Worm (Caenorhabditis elegans): ENCODE data around the gene clec-158.

Gene clec-158

DNA sequence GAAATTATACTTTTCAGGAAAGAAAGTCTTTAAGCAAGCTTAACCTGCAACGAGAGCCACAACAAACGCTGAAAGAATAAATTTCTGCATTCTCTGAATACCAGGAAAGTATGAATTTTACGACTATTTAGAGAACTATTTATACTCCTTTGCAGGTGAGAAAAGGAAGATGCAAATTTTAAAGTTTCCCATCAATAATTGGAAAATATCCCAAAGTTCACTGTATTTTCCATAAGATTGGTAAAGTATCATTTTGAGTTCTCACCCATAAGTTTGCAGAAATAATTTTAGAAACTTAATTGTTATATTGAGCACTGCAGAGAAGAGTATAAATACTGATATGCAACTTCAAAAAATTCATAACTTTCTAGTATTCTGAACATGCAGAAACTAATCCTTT lies at the start of gene clec-158:
TSS of gene clec-158 (minus strand) at position 101 of the 400 bp plus-strand sequence.
- TF ChIP-seq C38D4.7 (GFP tag; optimal IDR thresholded peaks at IDR 0.05) (no peak), dve-1 (tag; optimal IDR thresholded peaks at IDR 0.05) (no peak), lin-11 (tag; optimal IDR thresholded peaks at IDR 0.05) (no peak), fkh-10 (GFP tag; optimal IDR thresholded peaks at IDR 0.05) (no peak), unc-3 (GFP tag; conservative IDR thresholded peaks at IDR 0.05) (no peak), unc-3 (tag; optimal IDR thresholded peaks at IDR 0.05) (no peak), pax-1 (tag; optimal IDR thresholded peaks at IDR 0.05) (no peak), pat-9 (tag; optimal IDR thresholded peaks at IDR 0.05) (no peak), tbx-2 (tag; optimal IDR thresholded peaks at IDR 0.05) (no peak), ceh-2 (tag; optimal IDR thresholded peaks at IDR 0.05) (no peak)

DNA sequence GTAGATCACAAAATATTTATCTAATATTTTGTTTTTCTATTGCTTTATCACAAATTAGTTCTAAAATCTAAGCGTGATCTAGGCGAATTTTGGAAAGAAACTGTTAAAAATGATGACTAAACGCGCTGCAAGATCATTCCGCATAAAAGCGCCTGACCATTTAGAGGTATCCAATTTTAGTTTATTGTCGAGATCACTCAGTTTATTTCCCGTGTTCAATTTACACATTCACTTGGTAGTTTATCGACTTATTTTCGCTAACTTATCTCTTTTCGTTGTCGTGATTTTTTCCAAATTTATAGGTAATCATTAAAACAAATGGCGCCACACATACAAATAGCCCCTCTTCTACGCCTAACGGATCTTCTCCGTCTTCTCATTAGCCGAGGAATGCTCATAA lies 47.0 kb upstream of the clec-158 start, which contains the start of gene T07E3.2:
TSS of gene T07E3.2 (plus strand) at position 301 of the 400 bp plus-strand sequence.
- TF ChIP-seq unc-3 (GFP tag; conservative IDR thresholded peaks at IDR 0.05) (no peak), unc-3 (tag; optimal IDR thresholded peaks at IDR 0.05) (no peak), hlh-13 (GFP tag; optimal IDR thresholded peaks at IDR 0.05) (no peak), T23F11.4 (GFP tag; optimal IDR thresholded peaks at IDR 0.05) (no peak), nhr-232 (tag; optimal IDR thresholded peaks at IDR 0.05) (no peak), ceh-31 (tag; optimal IDR thresholded peaks at IDR 0.05) (no peak), sox-2 (GFP tag; IDR thresholded peaks at IDR 0.05) (no peak), ref-2 (tag; optimal IDR thresholded peaks at IDR 0.05) (no peak), K02D7.2 (tag; optimal IDR thresholded peaks at IDR 0.05) (no peak), ceh-24 (tag; optimal IDR thresholded peaks at IDR 0.05) (no peak), ceh-48 (tag; optimal IDR thresholded peaks at IDR 0.05) (no peak), nhr-11 (tag; optimal IDR thresholded peaks at IDR 0.05) (no peak), ceh-9 (tag; optimal IDR thresholded peaks at IDR 0.05) (no peak), ceh-45 (GFP tag; IDR thresholded peaks at IDR 0.05) (no peak), fkh-6 (tag; optimal IDR thresholded peaks at IDR 0.05) (no peak), dve-1 (tag; optimal IDR thresholded peaks at IDR 0.05) (no peak), lim-6 (tag; optimal IDR thresholded peaks at IDR 0.05) (no peak), ceh-6 (GFP tag; optimal IDR thresholded peaks at IDR 0.05) (no peak), hlh-8 (tag; optimal IDR thresholded peaks at IDR 0.05) (no peak), hlh-6 (tag; optimal IDR thresholded peaks at IDR 0.05) (no peak), ceh-14 (tag; optimal IDR thresholded peaks at IDR 0.05) (no peak)

DNA sequence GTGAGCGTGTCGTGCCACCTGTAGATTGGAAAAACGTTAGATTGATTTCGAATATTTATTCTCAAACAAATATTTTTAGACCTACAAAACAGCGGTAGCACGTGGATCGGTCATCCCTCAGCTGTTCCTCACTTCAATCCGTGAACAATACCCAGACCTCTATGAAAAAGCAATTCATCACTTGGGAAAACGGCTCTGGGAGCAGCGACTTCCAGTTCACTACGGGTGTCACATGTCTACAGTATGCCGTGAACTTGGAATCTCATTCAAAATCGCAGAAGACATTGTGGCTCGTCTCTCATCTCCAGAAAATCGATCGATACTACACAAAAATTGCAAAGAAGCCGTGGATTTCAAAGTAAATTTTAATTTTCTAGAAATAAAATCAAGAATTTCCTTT lies 45.1 kb upstream of the clec-158 start:
- TF ChIP-seq C08G9.2 (tag; optimal IDR thresholded peaks at IDR 0.05) (no peak), hlh-8 (tag; optimal IDR thresholded peaks at IDR 0.05) (no peak), elt-2 (tag; optimal IDR thresholded peaks at IDR 0.05) (no peak), zip-5 (tag; optimal IDR thresholded peaks at IDR 0.05) (no peak), ceh-9 (tag; optimal IDR thresholded peaks at IDR 0.05) (no peak), nhr-11 (tag; optimal IDR thresholded peaks at IDR 0.05) (no peak), F13H6.1 (tag; optimal IDR thresholded peaks at IDR 0.05) (no peak), madf-2 (tag; optimal IDR thresholded peaks at IDR 0.05) (no peak), ahr-1 (tag; optimal IDR thresholded peaks at IDR 0.05) (no peak), sox-4 (tag; optimal IDR thresholded peaks at IDR 0.05) (no peak), ceh-14 (tag; optimal IDR thresholded peaks at IDR 0.05) (no peak), hlh-15 (tag; optimal IDR thresholded peaks at IDR 0.05) (no peak), nhr-232 (tag; optimal IDR thresholded peaks at IDR 0.05) (no peak), dve-1 (tag; optimal IDR thresholded peaks at IDR 0.05) (no peak)

DNA sequence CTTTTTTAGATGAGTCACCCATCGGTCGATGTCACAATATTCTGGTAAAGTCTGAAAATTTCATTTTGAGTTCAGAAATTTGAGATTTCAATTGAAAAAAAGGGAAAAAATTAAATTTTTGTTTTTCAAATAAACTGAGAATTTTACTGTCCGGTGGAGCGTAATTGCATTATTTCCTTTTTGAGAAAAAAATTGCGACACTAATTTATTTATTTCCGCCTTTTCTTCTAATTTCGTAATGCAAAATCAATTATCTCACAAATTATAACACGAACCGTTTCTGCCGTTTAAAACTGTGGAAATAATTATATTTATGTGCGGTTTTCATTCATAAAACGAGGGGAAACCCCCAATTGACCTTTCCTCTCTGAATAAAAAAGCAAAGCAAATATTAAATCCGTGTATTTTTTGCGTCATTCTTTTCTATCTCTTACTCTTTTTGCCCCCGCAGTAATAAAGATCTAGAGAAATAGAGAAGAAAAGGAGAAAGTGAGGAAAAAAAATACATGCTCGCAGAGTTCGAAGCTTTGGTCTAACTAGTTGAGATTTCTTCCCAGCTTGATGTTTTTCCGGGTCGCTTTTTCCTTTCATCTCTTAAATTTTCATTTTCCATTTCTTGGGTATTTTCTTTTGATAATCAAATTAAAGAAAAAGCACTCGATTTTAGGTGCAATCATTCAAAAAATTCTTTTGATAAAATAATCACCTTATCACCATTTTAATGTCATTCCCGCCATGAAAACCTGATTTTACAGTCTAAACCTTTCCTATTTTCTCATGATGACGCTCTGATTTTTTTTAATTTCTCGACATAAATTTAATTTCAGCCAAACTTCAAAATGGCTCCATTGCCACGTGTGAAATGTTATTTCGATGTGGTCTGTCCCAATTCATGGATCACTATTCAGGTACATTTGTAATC lies 43.9 kb upstream of the clec-158 start, which contains the start of the genes brc-2 and T07E3.3:
TSS of gene brc-2 (minus strand) at position 51 of the 922 bp plus-strand sequence.
TSS of gene T07E3.3 (plus strand) at position 822 of the 922 bp plus-strand sequence.
- TF ChIP-seq npax-4 (tag; optimal IDR thresholded peaks at IDR 0.05) (no peak), unc-42 (tag; optimal IDR thresholded peaks at IDR 0.05) (peak; percentile 63)
